Fruit fly (Drosophila melanogaster) whole organism, embryonic: Measurements from ENCODE around the gene Polr2F.
A peak's percentile ranks its signal among the peaks of the same experiment; 100 is the strongest.

Experiments used
- Ada2b ChIP-seq: fragments of 200-800 bp; sonication (Bioruptor generic); IDR thresholded peaks from 2 replicates; pipeline ENCODE4 v1.3.6; 2022; ENCODE audit warnings: missing biosample characterization, missing genetic modification characterization
- CG10267 ChIP-seq: fragments of 200-800 bp; sonication (Bioruptor generic); optimal IDR thresholded peaks from 2 replicates; lab custom pipeline; 2018; ENCODE audit warnings: missing biosample characterization, mild to moderate bottlenecking, missing genetic modification characterization, moderate library complexity
- CG11085 ChIP-seq: fragments of 200-800 bp; sonication (Bioruptor generic); IDR thresholded peaks from 2 replicates; pipeline ENCODE4 v1.3.6; 2022; ENCODE audit warnings: missing biosample characterization, missing genetic modification characterization
- CG12942 ChIP-seq: fragments of 200-800 bp; sonication (Bioruptor generic); optimal IDR thresholded peaks from 3 replicates; lab custom pipeline; 2016; ENCODE audit warnings: missing biosample characterization, missing genetic modification characterization
- CG13287 ChIP-seq: fragments of 200-800 bp; sonication (Bioruptor generic); IDR thresholded peaks from 2 replicates; pipeline ENCODE4 v1.3.6; 2022; ENCODE audit warnings: missing biosample characterization, missing genetic modification characterization; ENCODE audit not compliant: partially characterized antibody
- CG14710 ChIP-seq: fragments of 200-800 bp; sonication (Bioruptor generic); optimal IDR thresholded peaks from 3 replicates; lab custom pipeline; 2019; ENCODE audit warnings: missing biosample characterization, mild to moderate bottlenecking, missing genetic modification characterization, moderate library complexity
- CG1603 ChIP-seq: fragments of 200-800 bp; sonication (Bioruptor generic); optimal IDR thresholded peaks from 2 replicates; lab custom pipeline; 2019; ENCODE audit warnings: missing biosample characterization, mild to moderate bottlenecking, missing genetic modification characterization, moderate library complexity
- CG17186 ChIP-seq: fragments of 200-800 bp; sonication (Bioruptor generic); optimal IDR thresholded peaks from 3 replicates; lab custom pipeline; 2017; ENCODE audit warnings: missing biosample characterization, missing genetic modification reagents, missing genetic modification characterization
- CG17568 ChIP-seq: fragments of 200-800 bp; sonication (Bioruptor generic); optimal IDR thresholded peaks from 2 replicates; lab custom pipeline; 2018; ENCODE audit warnings: missing biosample characterization, mild to moderate bottlenecking, missing genetic modification characterization, moderate library complexity
- CG31441 ChIP-seq: fragments of 200-800 bp; sonication (Bioruptor generic); IDR thresholded peaks from 2 replicates; pipeline ENCODE4 v1.3.6; 2022; ENCODE audit warnings: missing biosample characterization, missing genetic modification characterization
- CG32767 ChIP-seq: fragments of 200-800 bp; sonication (Bioruptor generic); IDR thresholded peaks from 2 replicates; pipeline ENCODE4 v1.3.6; 2022; ENCODE audit warnings: missing biosample characterization, missing genetic modification characterization
- CG3281 ChIP-seq: fragments of 200-800 bp; sonication (Bioruptor generic); optimal IDR thresholded peaks from 3 replicates; lab custom pipeline; 2017; ENCODE audit warnings: missing biosample characterization, mild to moderate bottlenecking, missing genetic modification characterization
- CG34224 ChIP-seq: fragments of 200-800 bp; sonication (Bioruptor generic); IDR thresholded peaks from 3 replicates; pipeline ENCODE4 v1.3.6; 2022; ENCODE audit warnings: missing biosample characterization, missing genetic modification characterization; ENCODE audit not compliant: partially characterized antibody
- CG4820 ChIP-seq: fragments of 200-800 bp; sonication (Bioruptor generic); optimal IDR thresholded peaks from 3 replicates; lab custom pipeline; 2016; ENCODE audit warnings: missing biosample characterization, missing genetic modification characterization
- CG4854 ChIP-seq: fragments of 200-800 bp; sonication (Bioruptor generic); optimal IDR thresholded peaks from 2 replicates; lab custom pipeline; 2016; ENCODE audit warnings: missing biosample characterization, missing genetic modification characterization, inconsistent platforms
- CG8089 ChIP-seq: fragments of 200-800 bp; sonication (Bioruptor generic); optimal IDR thresholded peaks from 3 replicates; lab custom pipeline; 2016; ENCODE audit warnings: missing biosample characterization, missing genetic modification characterization
- CkIIα-i1 ChIP-seq: fragments of 200-800 bp; sonication (Bioruptor generic); IDR thresholded peaks from 2 replicates; pipeline ENCODE4 v1.3.6; 2022; ENCODE audit warnings: missing biosample characterization, missing genetic modification characterization
- D19A ChIP-seq: fragments of 200-800 bp; optimal IDR thresholded peaks from 3 replicates; lab custom pipeline; 2019; ENCODE audit warnings: missing biosample characterization, mild to moderate bottlenecking, missing genetic modification characterization, moderate library complexity
- Dll ChIP-seq: fragments of 200-800 bp; sonication (Bioruptor generic); IDR thresholded peaks from 4 replicates; pipeline ENCODE4 v1.3.6; 2022; ENCODE audit warnings: missing biosample characterization, missing genetic modification characterization; ENCODE audit not compliant: partially characterized antibody
- Doc3 ChIP-seq: fragments of 200-800 bp; sonication (Bioruptor generic); IDR thresholded peaks from 3 replicates; pipeline ENCODE4 v1.3.6; 2022; ENCODE audit warnings: missing biosample characterization, missing genetic modification characterization; ENCODE audit not compliant: partially characterized antibody
- Dp ChIP-seq: fragments of 200-800 bp; sonication (Bioruptor generic); optimal IDR thresholded peaks from 2 replicates; lab custom pipeline; 2018; ENCODE audit warnings: missing biosample characterization, mild to moderate bottlenecking, missing genetic modification characterization, moderate library complexity
- Ets97D ChIP-seq: fragments of 200-800 bp; sonication (Bioruptor generic); optimal IDR thresholded peaks from 3 replicates; lab custom pipeline; 2016; ENCODE audit warnings: missing biosample characterization, missing genetic modification characterization
- Fer3 ChIP-seq: fragments of 200-800 bp; sonication (Bioruptor generic); optimal IDR thresholded peaks from 2 replicates; lab custom pipeline; 2018; ENCODE audit warnings: missing biosample characterization, mild to moderate bottlenecking, missing genetic modification characterization, moderate library complexity
- HLH4C ChIP-seq: fragments of 200-800 bp; sonication (Bioruptor generic); IDR thresholded peaks from 3 replicates; pipeline ENCODE4 v1.3.6; 2022; ENCODE audit warnings: missing biosample characterization, missing genetic modification characterization; ENCODE audit not compliant: partially characterized antibody
- Kr ChIP-seq: fragments of 200-800 bp; sonication (Bioruptor generic); optimal IDR thresholded peaks from 2 replicates; lab custom pipeline; 2017; ENCODE audit warnings: missing biosample characterization, mild to moderate bottlenecking, missing genetic modification characterization
- Lpt ChIP-seq: fragments of >200 bp; optimal IDR thresholded peaks from 2 replicates; lab custom pipeline; 2018; ENCODE audit warnings: missing biosample characterization, missing genetic modification characterization
- Med ChIP-seq: fragments of 200-800 bp; sonication (Bioruptor generic); peaks from one replicate; lab custom pipeline; 2016; ENCODE audit warnings: missing biosample characterization, missing genetic modification characterization, mild to moderate bottlenecking, inconsistent platforms, moderate library complexity
- Opbp ChIP-seq: fragments of 200-800 bp; sonication (Bioruptor generic); IDR thresholded peaks from 3 replicates; pipeline ENCODE4 v1.3.6; 2022; ENCODE audit warnings: missing biosample characterization, missing genetic modification characterization; ENCODE audit not compliant: partially characterized antibody
- Pdp1 ChIP-seq, 2 experiments: fragments of 200-800 bp; sonication (Bioruptor generic); optimal IDR thresholded peaks; 3 replicates each; lab custom pipeline; 2016; ENCODE audit warnings: missing biosample characterization in 2 of 2, missing genetic modification characterization in 2 of 2, mild to moderate bottlenecking in 1 of 2, moderate library complexity in 1 of 2
- Sox102F ChIP-seq: fragments of 200-800 bp; sonication (Bioruptor generic); optimal IDR thresholded peaks from 2 replicates; lab custom pipeline; 2018; ENCODE audit warnings: missing biosample characterization, mild to moderate bottlenecking, missing genetic modification characterization, moderate library complexity
- Sry-β ChIP-seq: fragments of 200-800 bp; sonication (Bioruptor generic); optimal IDR thresholded peaks from 2 replicates; lab custom pipeline; 2018; ENCODE audit warnings: missing biosample characterization, mild to moderate bottlenecking, missing genetic modification characterization, moderate library complexity
- Stat92E ChIP-seq, 3 experiments: fragments of >200 bp in 2 of 3; fragments of 200-800 bp in 1 of 3; sonication (Bioruptor generic) in 1 of 3; optimal IDR thresholded peaks; 2 replicates each; lab custom pipeline; 2017 to 2019; ENCODE audit warnings: missing biosample characterization in 3 of 3, missing genetic modification characterization in 3 of 3, mild to moderate bottlenecking in 1 of 3, moderate library complexity in 1 of 3
- YL-1 ChIP-seq: fragments of 200-800 bp; sonication (Bioruptor generic); optimal IDR thresholded peaks from 3 replicates; lab custom pipeline; 2017; ENCODE audit warnings: missing biosample characterization, mild to moderate bottlenecking, missing genetic modification characterization
- ara ChIP-seq: fragments of 200-800 bp; sonication (Bioruptor generic); IDR thresholded peaks from 2 replicates; pipeline ENCODE4 v1.3.6; 2022; ENCODE audit warnings: missing biosample characterization, missing genetic modification characterization
- dimm ChIP-seq: fragments of 200-800 bp; sonication (Bioruptor generic); IDR thresholded peaks from 2 replicates; pipeline ENCODE4 v1.3.6; 2022; ENCODE audit warnings: missing biosample characterization, missing genetic modification characterization
- dysf ChIP-seq: fragments of 200-800 bp; sonication (Bioruptor generic); IDR thresholded peaks from 3 replicates; pipeline ENCODE4 v1.3.6; 2022; ENCODE audit warnings: missing biosample characterization, missing genetic modification characterization
- ftz-f1 ChIP-seq: fragments of 200-800 bp; sonication (Bioruptor generic); optimal IDR thresholded peaks from 2 replicates; lab custom pipeline; 2016; ENCODE audit warnings: missing biosample characterization, missing genetic modification characterization
- gt ChIP-seq: fragments of 200-800 bp; sonication (Bioruptor generic); IDR thresholded peaks from 2 replicates; pipeline ENCODE4 v1.3.6; 2022; ENCODE audit warnings: missing biosample characterization, missing genetic modification characterization
- mirr ChIP-seq: fragments of 200-800 bp; sonication (Bioruptor generic); optimal IDR thresholded peaks from 3 replicates; lab custom pipeline; 2018; ENCODE audit warnings: missing biosample characterization, mild to moderate bottlenecking, missing genetic modification characterization
- pho ChIP-seq: fragments of 200-800 bp; sonication (Bioruptor generic); optimal IDR thresholded peaks from 2 replicates; lab custom pipeline; 2016; ENCODE audit warnings: missing biosample characterization, missing genetic modification characterization
- phol ChIP-seq: fragments of 200-800 bp; sonication (Bioruptor generic); optimal IDR thresholded peaks from 3 replicates; lab custom pipeline; 2018; ENCODE audit warnings: missing biosample characterization, mild to moderate bottlenecking, missing genetic modification characterization, moderate library complexity
- pum ChIP-seq: fragments of 200-800 bp; sonication (Bioruptor generic); optimal IDR thresholded peaks from 2 replicates; lab custom pipeline; 2016; ENCODE audit warnings: missing biosample characterization, missing genetic modification characterization
- pzg ChIP-seq: fragments of 200-800 bp; sonication (Bioruptor generic); optimal IDR thresholded peaks from 3 replicates; lab custom pipeline; 2018; ENCODE audit warnings: missing biosample characterization, mild to moderate bottlenecking, missing genetic modification characterization, moderate library complexity
- sd ChIP-seq: fragments of 200-800 bp; sonication (Bioruptor generic); optimal IDR thresholded peaks from 3 replicates; lab custom pipeline; 2018; ENCODE audit warnings: missing biosample characterization, mild to moderate bottlenecking, missing genetic modification characterization, moderate library complexity
- sima ChIP-seq: fragments of 200-800 bp; sonication (Bioruptor generic); optimal IDR thresholded peaks from 2 replicates; lab custom pipeline; 2016; ENCODE audit warnings: missing biosample characterization, missing genetic modification characterization
- slou ChIP-seq: fragments of 200-800 bp; sonication (Bioruptor generic); optimal IDR thresholded peaks from 3 replicates; lab custom pipeline; 2016; ENCODE audit warnings: missing biosample characterization, missing genetic modification characterization
- stc ChIP-seq: fragments of 200-800 bp; sonication (Bioruptor generic); IDR thresholded peaks from 2 replicates; pipeline ENCODE4 v1.3.6; 2022; ENCODE audit warnings: missing biosample characterization, missing genetic modification characterization
- trem ChIP-seq: fragments of 200-800 bp; optimal IDR thresholded peaks from 3 replicates; lab custom pipeline; 2019; ENCODE audit warnings: missing biosample characterization, mild to moderate bottlenecking, missing genetic modification characterization, moderate library complexity
- unc-4 ChIP-seq: fragments of 200-800 bp; sonication (Bioruptor generic); IDR thresholded peaks from 2 replicates; pipeline ENCODE4 v1.3.6; 2022; ENCODE audit warnings: missing biosample characterization, missing genetic modification characterization; ENCODE audit not compliant: partially characterized antibody
- zfh1 ChIP-seq: fragments of 200-800 bp; sonication (Bioruptor generic); IDR thresholded peaks from 3 replicates; pipeline ENCODE4 v1.3.6; 2022; ENCODE audit warnings: missing biosample characterization, missing genetic modification characterization

Gene Polr2F

dm6 chr3R:5357935-5358414 is 13.6 kb upstream of the Polr2F start, which contains the start of gene Prosbeta7 (continued):
- TF ChIP-seq Pdp1 (GFP tag; optimal IDR thresholded peaks at IDR 0.05; lab: Kevin White, UChicago) (no peak), Sry-β (GFP tag; lab: Kevin White, UChicago) (no peak), Fer3 (tag; lab: Kevin White, UChicago) (no peak), CG10267 (tag; lab: Kevin White, UChicago) (peak; percentile 26), CG14710 (tag; lab: Kevin White, UChicago) (peak; percentile 37), CG4820 (GFP tag; lab: Kevin White, UChicago) (no peak), CG13287 (GFP tag; lab: Robert Waterston, UW) (peak; percentile 90), YL-1 (peak; percentile 39), ara (GFP tag; lab: Robert Waterston, UW) (no peak), pho (GFP tag; lab: Kevin White, UChicago) (no peak), slou (no peak), CG11085 (GFP tag; lab: Robert Waterston, UW) (no peak), phol (tag; lab: Kevin White, UChicago) (peak; percentile 10), stc (GFP tag; lab: Robert Waterston, UW) (no peak), CG1603 (tag; lab: Kevin White, UChicago) (peak; percentile 68), Med (GFP tag; lab: Kevin White, UChicago) (peak; percentile 39), pum (GFP tag; lab: Kevin White, UChicago) (no peak), zfh1 (GFP tag; lab: Robert Waterston, UW) (no peak), sd (peak; percentile 35), dysf (GFP tag; lab: Robert Waterston, UW) (no peak), unc-4 (GFP tag; lab: Robert Waterston, UW) (peak; percentile 67), CkIIα-i1 (no peak), Ada2b (no peak), CG31441 (GFP tag; lab: Robert Waterston, UW) (no peak), dimm (GFP tag; lab: Robert Waterston, UW) (no peak), pzg (GFP tag; lab: Kevin White, UChicago) (peak; percentile 86), Opbp (GFP tag; lab: Robert Waterston, UW) (peak; percentile 79; the same call in 2 of the 3 replicates), mirr (GFP tag; lab: Kevin White, UChicago) (no peak), trem (tag; lab: Kevin White, UChicago) (peak; percentile 62), CG3281 (GFP tag; lab: Kevin White, UChicago) (no peak), Ets97D (GFP tag; lab: Kevin White, UChicago) (peak; percentile 34), Doc3 (GFP tag; lab: Robert Waterston, UW) (peak; percentile 57; the same call in 2 of the 3 replicates), Kr (GFP tag; lab: Kevin White, UChicago) (no peak), HLH4C (GFP tag; lab: Robert Waterston, UW) (peak; percentile 50), ftz-f1 (GFP tag; lab: Kevin White, UChicago) (peak; percentile 10), CG17186 (GFP tag; lab: Kevin White, UChicago) (no peak), CG32767 (GFP tag; lab: Robert Waterston, UW) (no peak), Stat92E (GFP tag; optimal IDR thresholded peaks at IDR 0.05; lab: Kevin White, UChicago) (peak in 1 of 3 experiments; percentile 14), Dp (GFP tag; lab: Kevin White, UChicago) (peak; percentile 52), Lpt (no peak), CG12942 (no peak), Dll (peak; percentile 66), CG8089 (GFP tag; lab: Kevin White, UChicago) (no peak), Sox102F (no peak), CG4854 (no peak), CG17568 (no peak), sima (GFP tag; lab: Kevin White, UChicago) (no peak), D19A (tag; lab: Kevin White, UChicago) (no peak), gt (GFP tag; lab: Robert Waterston, UW) (no peak), CG34224 (GFP tag; lab: Robert Waterston, UW) (peak; percentile 83)
